Worm (Caenorhabditis elegans) whole organism, young adult: ENCODE data around the gene algn-5.

ENCODE experiments used
- attf-6 ChIP-seq: fragments of 200-800 bp; sonication (Bioruptor generic); IDR thresholded peaks from 2 replicates; pipeline ENCODE4 v1.3.6; 2022; ENCODE audit warnings: missing genetic modification reagents, missing genetic modification characterization, missing compliant biosample characterization
- cebp-2 ChIP-seq: fragments of 200-800 bp; sonication (Bioruptor generic); IDR thresholded peaks from 2 replicates; pipeline ENCODE4 v1.3.6; 2022; ENCODE audit warnings: missing genetic modification characterization, missing compliant biosample characterization
- efl-1 ChIP-seq: fragments of 150-350 bp; optimal IDR thresholded peaks from 2 replicates; lab custom pipeline; 2014; ENCODE audit warnings: missing biosample characterization, missing genetic modification reagents, missing genetic modification characterization
- lin-35 ChIP-seq, 3 experiments: fragments of 150-350 bp in 2 of 3; sonication (generic microtip) in 1 of 3; optimal IDR thresholded peaks; 2 replicates each; lab custom pipeline; 2014 to 2018; ENCODE audit warnings: missing biosample characterization in 3 of 3, missing genetic modification characterization in 3 of 3, missing genetic modification reagents in 3 of 3
- nhr-120 ChIP-seq: fragments of 200-800 bp; sonication (Bioruptor generic); IDR thresholded peaks from 2 replicates; pipeline ENCODE4 v1.3.6; 2022; ENCODE audit warnings: missing genetic modification characterization, missing compliant biosample characterization
- pha-4 ChIP-seq: fragments of 150-350 bp; sonication (generic microtip); optimal IDR thresholded peaks from 2 replicates; lab custom pipeline; 2014; ENCODE audit warnings: missing biosample characterization, missing genetic modification reagents, missing genetic modification characterization
- rpc-1 ChIP-seq, 2 experiments: fragments of 150-350 bp in 1 of 2; sonication (generic microtip) in 1 of 2; optimal IDR thresholded peaks; 2 replicates each; lab custom pipeline; 2014 to 2018; ENCODE audit warnings: missing biosample characterization in 1 of 2, missing genetic modification characterization in 1 of 2, missing genetic modification reagents in 1 of 2, missing genotype in 1 of 2
- ztf-25 ChIP-seq: fragments of 200-800 bp; sonication (Bioruptor generic); IDR thresholded peaks from 2 replicates; pipeline ENCODE4 v1.3.6; 2022; ENCODE audit warnings: missing genetic modification reagents, missing genetic modification characterization, missing compliant biosample characterization

- no peak for TF ChIP-seq nhr-120 (GFP tag; lab: Robert Waterston, UW)
- TF ChIP-seq cebp-2 (GFP tag; lab: Robert Waterston, UW), result no peak
- no peak for TF ChIP-seq attf-6 (GFP tag; lab: Robert Waterston, UW)
- TF ChIP-seq efl-1 (GFP tag; lab: Kevin White, UChicago), result no peak
- no peak for TF ChIP-seq pha-4 (tag; lab: Kevin White, UChicago)
- no peak for TF ChIP-seq rpc-1 (optimal IDR thresholded peaks at IDR 0.05; lab: Kevin White, UChicago)
- no peak for TF ChIP-seq rpc-1 (tag; optimal IDR thresholded peaks at IDR 0.05; lab: Kevin White, UChicago)
- TF ChIP-seq lin-35 (GFP tag; optimal IDR thresholded peaks at IDR 0.05; lab: Kevin White, UChicago), result no peak
- no peak for TF ChIP-seq ztf-25
These were observed 24.0 kb downstream of the algn-5 start, which contains the start of gene nlp-9 for ce11 chrV:4219342-4219741.
